Worm (Caenorhabditis elegans) whole organism, L1 larva: ENCODE data around the gene F47E1.1.

ENCODE experiments used
- C16A3.4 ChIP-seq: fragments of 150-350 bp; optimal IDR thresholded peaks from 2 replicates; lab custom pipeline; 2014; ENCODE audit warnings: missing biosample characterization, missing genetic modification characterization
- C34B4.2 ChIP-seq: sonication (generic microtip); optimal IDR thresholded peaks from 2 replicates; lab custom pipeline; 2017; ENCODE audit warnings: mild to moderate bottlenecking, missing genetic modification characterization, missing compliant biosample characterization
- Y116A8C.19 ChIP-seq: sonication (generic microtip); optimal IDR thresholded peaks from 2 replicates; lab custom pipeline; 2016; ENCODE audit warnings: missing compliant biosample characterization, missing genetic modification characterization, borderline replicate concordance
- alr-1 ChIP-seq: fragments of 200-800 bp; sonication (Bioruptor generic); optimal IDR thresholded peaks from 2 replicates; lab custom pipeline; 2018; ENCODE audit warnings: borderline replicate concordance, mild to moderate bottlenecking, missing genetic modification characterization, missing compliant biosample characterization
- aly-2 ChIP-seq: fragments of 150-350 bp; optimal IDR thresholded peaks from 2 replicates; lab custom pipeline; 2014; ENCODE audit warnings: missing biosample characterization, missing genetic modification characterization
- ceh-63 ChIP-seq: fragments of 200-800 bp; sonication (Bioruptor generic); optimal IDR thresholded peaks from 2 replicates; lab custom pipeline; 2018; ENCODE audit warnings: mild to moderate bottlenecking, missing genetic modification characterization, missing compliant biosample characterization
- ceh-8 ChIP-seq: fragments of 200-800 bp; sonication (Bioruptor generic); optimal IDR thresholded peaks from 2 replicates; lab custom pipeline; 2018; ENCODE audit warnings: mild to moderate bottlenecking, missing genetic modification characterization, moderate library complexity, missing compliant biosample characterization
- ceh-82 ChIP-seq, 3 experiments: fragments of 150-350 bp in 1 of 3; sonication (generic microtip) in 2 of 3; optimal IDR thresholded peaks; 2 replicates each; lab custom pipeline; 2014 to 2017; ENCODE audit warnings: missing biosample characterization in 3 of 3, missing genetic modification characterization in 3 of 3
- ceh-88 ChIP-seq: fragments of 200-800 bp; sonication (Bioruptor generic); IDR thresholded peaks from 2 replicates; pipeline ENCODE4 v1.3.6; 2022; ENCODE audit warnings: missing genetic modification characterization, missing compliant biosample characterization
- ceh-90 ChIP-seq: sonication (generic microtip); optimal IDR thresholded peaks from 2 replicates; lab custom pipeline; 2016; ENCODE audit warnings: missing genetic modification characterization, missing compliant biosample characterization
- dpl-1 ChIP-seq, 3 experiments: fragments of 150-350 bp in 2 of 3; sonication (generic microtip) in 1 of 3; optimal IDR thresholded peaks; 2 replicates each; lab custom pipeline; 2014 to 2017; ENCODE audit warnings: missing biosample characterization in 3 of 3, missing genetic modification characterization in 3 of 3, missing genetic modification reagents in 3 of 3
- efl-1 ChIP-seq, 4 experiments: fragments of 150-350 bp; optimal IDR thresholded peaks in 3 of 4; peaks in 1 of 4; 1 replicate in 1 of 4; 2 replicates in 3 of 4; lab custom pipeline; 2014; ENCODE audit warnings: missing biosample characterization in 2 of 4, missing genetic modification characterization in 2 of 4, missing genetic modification reagents in 2 of 4
- egl-27 ChIP-seq, 2 experiments: fragments of 150-350 bp in 1 of 2; sonication (generic microtip); optimal IDR thresholded peaks; 3 replicates each; lab custom pipeline; 2017 to 2018; ENCODE audit warnings: missing biosample characterization in 2 of 2, missing genetic modification characterization in 2 of 2, missing genetic modification reagents in 2 of 2
- elt-2 ChIP-seq: sonication (generic microtip); optimal IDR thresholded peaks from 2 replicates; lab custom pipeline; 2016; ENCODE audit warnings: missing genetic modification characterization, mild to moderate bottlenecking, inconsistent platforms, missing compliant biosample characterization, missing genetic modification reagents
- elt-3 ChIP-seq, 6 experiments: fragments of 150-350 bp in 1 of 6; sonication (generic microtip); optimal IDR thresholded peaks; 2 replicates each; lab custom pipeline; 2017 to 2018; ENCODE audit warnings: missing biosample characterization in 6 of 6, missing genetic modification characterization in 6 of 6, inconsistent platforms in 1 of 6
- fkh-8 ChIP-seq: sonication (generic microtip); optimal IDR thresholded peaks from 2 replicates; lab custom pipeline; 2016; ENCODE audit warnings: mild to moderate bottlenecking, missing genetic modification characterization, missing compliant biosample characterization
- hlh-17 ChIP-seq: fragments of 200-800 bp; sonication (Bioruptor generic); optimal IDR thresholded peaks from 2 replicates; lab custom pipeline; 2018; ENCODE audit warnings: missing genetic modification characterization, mild to moderate bottlenecking, missing compliant biosample characterization, moderate library complexity, borderline replicate concordance
- hlh-4 ChIP-seq: sonication (generic microtip); optimal IDR thresholded peaks from 2 replicates; lab custom pipeline; 2016; ENCODE audit warnings: mild to moderate bottlenecking, missing genetic modification characterization, missing compliant biosample characterization
- irx-1 ChIP-seq: sonication (generic microtip); optimal IDR thresholded peaks from 2 replicates; lab custom pipeline; 2016; ENCODE audit warnings: missing genetic modification characterization, missing compliant biosample characterization
- jun-1 ChIP-seq: fragments of 150-350 bp; optimal IDR thresholded peaks from 2 replicates; lab custom pipeline; 2014; ENCODE audit warnings: missing biosample characterization, missing genetic modification reagents, missing genetic modification characterization
- lin-14 ChIP-seq: fragments of 200-800 bp; sonication (Bioruptor generic); optimal IDR thresholded peaks from 2 replicates; lab custom pipeline; 2018; ENCODE audit warnings: mild to moderate bottlenecking, missing genetic modification characterization, moderate library complexity, missing compliant biosample characterization
- lin-35 ChIP-seq, 2 experiments: fragments of 150-350 bp; optimal IDR thresholded peaks; 2 replicates each; lab custom pipeline; 2014; ENCODE audit warnings: missing biosample characterization in 2 of 2, missing genetic modification characterization in 2 of 2, missing genetic modification reagents in 2 of 2
- lin-39 ChIP-seq: fragments of 150-350 bp; optimal IDR thresholded peaks from 2 replicates; lab custom pipeline; 2014; ENCODE audit warnings: missing biosample characterization, missing genetic modification reagents, missing genetic modification characterization
- lir-3 ChIP-seq: sonication (generic microtip); optimal IDR thresholded peaks from 2 replicates; lab custom pipeline; 2016; ENCODE audit warnings: mild to moderate bottlenecking, missing genetic modification characterization, moderate library complexity, missing compliant biosample characterization; ENCODE audit not compliant: poor library complexity
- mab-9 ChIP-seq: fragments of 200-800 bp; sonication (Bioruptor generic); IDR thresholded peaks from 2 replicates; pipeline ENCODE4 v1.3.6; 2022; ENCODE audit warnings: missing genetic modification reagents, missing genetic modification characterization, missing compliant biosample characterization
- mef-2 ChIP-seq: fragments of 150-350 bp; optimal IDR thresholded peaks from 2 replicates; lab custom pipeline; 2014; ENCODE audit warnings: missing biosample characterization, missing genetic modification characterization
- mep-1 ChIP-seq: fragments of 150-350 bp; optimal IDR thresholded peaks from 2 replicates; lab custom pipeline; 2014; ENCODE audit warnings: missing biosample characterization, missing genetic modification characterization
- nhr-19 ChIP-seq: fragments of 200-800 bp; sonication (Bioruptor generic); conservative IDR thresholded peaks from 2 replicates; pipeline ENCODE4 v1.3.6; 2022; ENCODE audit warnings: missing genetic modification characterization, missing compliant biosample characterization
- nhr-20 ChIP-seq: sonication (generic microtip); optimal IDR thresholded peaks from 2 replicates; lab custom pipeline; 2016; ENCODE audit warnings: mild to moderate bottlenecking, missing genetic modification characterization, missing compliant biosample characterization
- nhr-28 ChIP-seq: fragments of 150-350 bp; optimal IDR thresholded peaks from 2 replicates; lab custom pipeline; 2014; ENCODE audit warnings: missing biosample characterization, missing genetic modification characterization
- nhr-47 ChIP-seq: sonication (generic microtip); optimal IDR thresholded peaks from 2 replicates; lab custom pipeline; 2016; ENCODE audit warnings: mild to moderate bottlenecking, missing genetic modification characterization, moderate library complexity, missing compliant biosample characterization
- nhr-71 ChIP-seq: sonication (generic microtip); optimal IDR thresholded peaks from 2 replicates; lab custom pipeline; 2016; ENCODE audit warnings: mild to moderate bottlenecking, missing genetic modification characterization, moderate library complexity, missing compliant biosample characterization
- nhr-76 ChIP-seq: sonication (generic microtip); optimal IDR thresholded peaks from 2 replicates; lab custom pipeline; 2017; ENCODE audit warnings: missing biosample characterization, missing genetic modification characterization
- nhr-77 ChIP-seq: fragments of 150-350 bp; optimal IDR thresholded peaks from 2 replicates; lab custom pipeline; 2014; ENCODE audit warnings: missing biosample characterization, missing genetic modification characterization
- nhr-85 ChIP-seq: sonication (generic microtip); peaks from one replicate; lab custom pipeline; 2016; ENCODE audit warnings: missing genetic modification characterization, inconsistent platforms, missing compliant biosample characterization
- pag-3 ChIP-seq: sonication (generic microtip); optimal IDR thresholded peaks from 2 replicates; lab custom pipeline; 2017; ENCODE audit warnings: missing genetic modification characterization, mild to moderate bottlenecking, missing compliant biosample characterization, antibody characterized with exemption, borderline replicate concordance; ENCODE audit not compliant: insufficient read depth
- pqm-1 ChIP-seq: sonication (generic microtip); optimal IDR thresholded peaks from 3 replicates; lab custom pipeline; 2017; ENCODE audit warnings: missing biosample characterization, missing genetic modification characterization
- rnt-1 ChIP-seq: sonication (generic microtip); optimal IDR thresholded peaks from 2 replicates; lab custom pipeline; 2016; ENCODE audit warnings: mild to moderate bottlenecking, missing genetic modification characterization, moderate library complexity, missing compliant biosample characterization
- skn-1 ChIP-seq: fragments of 150-350 bp; optimal IDR thresholded peaks from 2 replicates; lab custom pipeline; 2014; ENCODE audit warnings: missing biosample characterization, missing genetic modification characterization
- snpc-4 ChIP-seq: fragments of 150-350 bp; optimal IDR thresholded peaks from 2 replicates; lab custom pipeline; 2014; ENCODE audit warnings: missing biosample characterization, missing genetic modification characterization
- sptf-1 ChIP-seq: fragments of 150-350 bp; optimal IDR thresholded peaks from 2 replicates; lab custom pipeline; 2014; ENCODE audit warnings: missing biosample characterization, missing genetic modification characterization
- sup-37 ChIP-seq: fragments of 200-800 bp; sonication (Bioruptor generic); optimal IDR thresholded peaks from 2 replicates; lab custom pipeline; 2018; ENCODE audit warnings: mild to moderate bottlenecking, missing genetic modification characterization, missing compliant biosample characterization
- swsn-7 ChIP-seq: sonication (generic microtip); optimal IDR thresholded peaks from 2 replicates; lab custom pipeline; 2016; ENCODE audit warnings: missing genetic modification characterization, missing compliant biosample characterization
- tlp-1 ChIP-seq: fragments of 150-350 bp; optimal IDR thresholded peaks from 2 replicates; lab custom pipeline; 2014; ENCODE audit warnings: missing biosample characterization, missing genetic modification characterization
- unc-130 ChIP-seq: fragments of 150-350 bp; optimal IDR thresholded peaks from 2 replicates; lab custom pipeline; 2017; ENCODE audit warnings: missing biosample characterization, missing genetic modification characterization, inconsistent platforms
- unc-30 ChIP-seq: sonication (generic microtip); optimal IDR thresholded peaks from 2 replicates; lab custom pipeline; 2017; ENCODE audit warnings: missing biosample characterization, missing genetic modification characterization
- unc-86 ChIP-seq: sonication (generic microtip); optimal IDR thresholded peaks from 2 replicates; lab custom pipeline; 2016; ENCODE audit warnings: missing genetic modification characterization, missing compliant biosample characterization
- xbp-1 ChIP-seq: sonication (generic microtip); optimal IDR thresholded peaks from 2 replicates; lab custom pipeline; 2016; ENCODE audit warnings: missing genetic modification characterization, missing compliant biosample characterization
- zag-1 ChIP-seq: fragments of 150-350 bp; optimal IDR thresholded peaks from 2 replicates; lab custom pipeline; 2014; ENCODE audit warnings: missing biosample characterization, missing genetic modification characterization
- zip-4 ChIP-seq: fragments of 200-800 bp; sonication (Bioruptor generic); optimal IDR thresholded peaks from 2 replicates; lab custom pipeline; 2018; ENCODE audit warnings: mild to moderate bottlenecking, missing genetic modification characterization, moderate library complexity, missing compliant biosample characterization
- ztf-11 ChIP-seq, 2 experiments: sonication (generic microtip); optimal IDR thresholded peaks; 2 replicates each; lab custom pipeline; 2016 to 2017; ENCODE audit warnings: missing genetic modification characterization in 2 of 2, missing biosample characterization in 1 of 2, missing compliant biosample characterization in 1 of 2
- ztf-4 ChIP-seq: fragments of 150-350 bp; optimal IDR thresholded peaks from 2 replicates; lab custom pipeline; 2014; ENCODE audit warnings: missing biosample characterization, missing genetic modification characterization

The F47E1.1 gene

DNA sequence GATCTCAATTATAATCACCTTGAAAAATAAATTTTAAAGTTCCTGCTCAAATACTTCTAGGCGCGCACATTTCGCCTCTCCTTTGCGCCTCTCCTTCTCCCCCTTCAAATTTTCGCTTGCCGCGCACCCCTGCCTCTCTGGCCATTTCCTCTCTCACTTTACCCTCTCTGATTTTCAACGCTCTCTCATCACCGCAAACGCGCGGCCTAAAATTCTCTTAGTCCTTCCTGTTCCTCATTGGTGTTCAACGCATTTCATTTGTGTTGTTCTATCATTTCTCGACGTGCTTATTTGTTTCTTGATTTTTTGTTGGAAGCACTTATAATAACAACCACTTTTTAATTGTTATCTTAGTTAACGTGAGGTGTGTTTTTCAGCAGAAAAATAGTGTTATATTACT is 36.8 kb downstream of the F47E1.1 start, which contains the start of gene C25A11.2 (continued):
- peak in 2 of 3 experiments; percentile 17 to 66 for TF ChIP-seq ceh-82 (tag; optimal IDR thresholded peaks at IDR 0.05; lab: Kevin White, UChicago)
- TF ChIP-seq tlp-1 (tag; lab: Kevin White, UChicago): no peak
- peak; percentile 53 for TF ChIP-seq nhr-47 (tag; lab: Kevin White, UChicago)
- TF ChIP-seq nhr-76: no peak
- TF ChIP-seq egl-27 (tag; optimal IDR thresholded peaks at IDR 0.05; lab: Kevin White, UChicago): no peak
- peak; percentile 60 for TF ChIP-seq skn-1 (tag; lab: Kevin White, UChicago)
- TF ChIP-seq nhr-77 (tag; lab: Kevin White, UChicago): no peak
- TF ChIP-seq ceh-8 (GFP tag; lab: Kevin White, UChicago): no peak
- TF ChIP-seq nhr-20 (tag; lab: Kevin White, UChicago): peak; percentile 45
- no peak for TF ChIP-seq hlh-4 (tag; lab: Kevin White, UChicago)
- TF ChIP-seq efl-1 (optimal IDR thresholded peaks at IDR 0.05; lab: Kevin White, UChicago): peak; percentile 68 to 72
- TF ChIP-seq efl-1 (GFP tag; optimal IDR thresholded peaks at IDR 0.05 in 1 of 2; lab: Kevin White, UChicago): peak; percentile 46 to 96
- TF ChIP-seq snpc-4 (tag; lab: Kevin White, UChicago): no peak
- TF ChIP-seq lir-3 (tag; lab: Kevin White, UChicago): peak; percentile 43
- TF ChIP-seq sptf-1 (tag; lab: Kevin White, UChicago): no peak
- TF ChIP-seq pqm-1 (tag; lab: Kevin White, UChicago): no peak
- peak; percentile 53 for TF ChIP-seq xbp-1 (tag; lab: Kevin White, UChicago)
- TF ChIP-seq nhr-28: no peak
- no peak for TF ChIP-seq elt-3 (tag; optimal IDR thresholded peaks at IDR 0.05; lab: Kevin White, UChicago)
- TF ChIP-seq mef-2 (tag; lab: Kevin White, UChicago): no peak
- TF ChIP-seq ztf-4: no peak
- TF ChIP-seq lin-35 (GFP tag; optimal IDR thresholded peaks at IDR 0.05; lab: Kevin White, UChicago): peak; percentile 47 to 70
- no peak for TF ChIP-seq elt-2 (tag; lab: Kevin White, UChicago)
- TF ChIP-seq swsn-7 (tag; lab: Kevin White, UChicago): peak; percentile 39
- no peak for TF ChIP-seq mep-1 (tag; lab: Kevin White, UChicago)
- TF ChIP-seq hlh-17 (GFP tag; lab: Kevin White, UChicago): no peak
- peak; percentile 5 for TF ChIP-seq unc-130 (tag; lab: Kevin White, UChicago)
- no peak for TF ChIP-seq C16A3.4 (tag; lab: Kevin White, UChicago)
- TF ChIP-seq irx-1: no peak
- peak; percentile 96 for TF ChIP-seq lin-14 (GFP tag; lab: Kevin White, UChicago)
- TF ChIP-seq pag-3 (tag; lab: Kevin White, UChicago): no peak
- peak; percentile 61 for TF ChIP-seq nhr-71 (tag; lab: Kevin White, UChicago)
- no peak for TF ChIP-seq C34B4.2 (tag; lab: Kevin White, UChicago)
- no peak for TF ChIP-seq ceh-88 (GFP tag; lab: Robert Waterston, UW)
- no peak for TF ChIP-seq zag-1 (tag; lab: Kevin White, UChicago)
- no peak for TF ChIP-seq jun-1 (tag; lab: Kevin White, UChicago)
- no peak for TF ChIP-seq alr-1 (tag; lab: Kevin White, UChicago)
- TF ChIP-seq ceh-63 (GFP tag; lab: Kevin White, UChicago): no peak
- no peak for TF ChIP-seq lin-39 (tag; lab: Kevin White, UChicago)
- TF ChIP-seq Y116A8C.19 (tag; lab: Kevin White, UChicago): no peak
- peak; percentile 35 to 62 (median 50) for TF ChIP-seq dpl-1 (GFP tag; optimal IDR thresholded peaks at IDR 0.05; lab: Kevin White, UChicago)
- no peak for TF ChIP-seq sup-37 (GFP tag; lab: Kevin White, UChicago)
- TF ChIP-seq aly-2: no peak
- TF ChIP-seq zip-4 (GFP tag; lab: Kevin White, UChicago): no peak
- peak; percentile 68 for TF ChIP-seq nhr-85 (tag; lab: Kevin White, UChicago)
- no peak for TF ChIP-seq unc-86 (tag; lab: Kevin White, UChicago)
- peak; percentile 87 for TF ChIP-seq rnt-1 (tag; lab: Kevin White, UChicago)
- peak; percentile 25; the same call in 1 of the 2 replicates for TF ChIP-seq nhr-19
- TF ChIP-seq unc-30: no peak
- peak in 1 of 2 experiments; percentile 9 for TF ChIP-seq ztf-11 (tag; optimal IDR thresholded peaks at IDR 0.05; lab: Kevin White, UChicago)
- no peak for TF ChIP-seq mab-9
- TF ChIP-seq ceh-90 (tag; lab: Kevin White, UChicago): peak; percentile 23
- TF ChIP-seq fkh-8: peak; percentile 53
